Fruit fly (Drosophila melanogaster): ENCODE measurements around the gene eIF4EHP.

The eIF4EHP gene

DNA sequence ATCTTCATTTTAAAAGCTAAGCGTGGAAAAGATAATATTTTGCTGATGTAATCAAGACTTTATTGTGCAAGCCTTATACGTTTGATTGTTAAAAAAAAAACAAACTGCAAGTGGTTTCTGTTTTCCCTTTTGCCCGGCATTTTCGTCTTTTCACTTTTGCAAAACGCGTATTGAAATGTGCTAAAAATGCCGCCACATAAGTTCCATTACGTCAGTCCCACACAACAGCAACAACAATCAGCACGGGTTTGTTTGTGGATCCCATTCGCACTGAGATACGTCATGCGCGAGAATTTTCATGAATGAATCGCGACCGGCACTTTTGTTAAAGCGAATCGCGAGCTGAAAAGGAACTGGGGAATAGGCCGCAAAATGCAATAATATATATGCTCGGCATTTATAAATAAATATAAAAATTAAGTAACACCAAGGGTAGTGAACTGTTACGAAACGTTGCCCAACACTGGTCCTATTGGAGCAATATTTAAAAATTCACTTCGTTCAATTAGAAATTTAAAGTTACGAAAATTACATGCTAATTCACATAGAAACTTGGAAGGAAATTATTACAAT, 2.6 kb downstream of the eIF4EHP start (continued):
- TF ChIP-seq CG8478 (optimal IDR thresholded peaks at IDR 0.05) (no peak), CrebB (tag; optimal IDR thresholded peaks at IDR 0.05) (no peak), B-H1 (GFP tag; IDR thresholded peaks at IDR 0.05) (no peak), sd (tag; optimal IDR thresholded peaks at IDR 0.05) (peak; percentile 12), CG33213 (GFP tag; optimal IDR thresholded peaks at IDR 0.05) (peak; percentile 61), CG31388 (GFP tag; optimal IDR thresholded peaks at IDR 0.05) (no peak), cato (GFP tag; optimal IDR thresholded peaks at IDR 0.05; ENCODE audit: borderline replicate concordance) (no peak), sens-2 (GFP tag; IDR thresholded peaks at IDR 0.05) (no peak), ham (GFP tag; IDR thresholded peaks at IDR 0.05) (no peak), CG15479 (GFP tag; optimal IDR thresholded peaks at IDR 0.05) (no peak), Gug (GFP tag; IDR thresholded peaks at IDR 0.05) (no peak), Ada2b (GFP tag; IDR thresholded peaks at IDR 0.05) (no peak), Spps (tag; optimal IDR thresholded peaks at IDR 0.05) (no peak), CG8765 (GFP tag; IDR thresholded peaks at IDR 0.05) (no peak), cwo (GFP tag; optimal IDR thresholded peaks at IDR 0.05) (peak; percentile 63), CG32772 (GFP tag; IDR thresholded peaks at IDR 0.05) (no peak), gsb-n (tag; optimal IDR thresholded peaks at IDR 0.05) (peak; percentile 3), CG6654 (GFP tag; optimal IDR thresholded peaks at IDR 0.05) (no peak), Eip74EF (GFP tag; optimal IDR thresholded peaks at IDR 0.05) (no peak), en (GFP tag; optimal IDR thresholded peaks at IDR 0.05) (no peak), CG7786 (GFP tag; optimal IDR thresholded peaks at IDR 0.05) (no peak), TFAM (GFP tag; optimal IDR thresholded peaks at IDR 0.05) (no peak), zf30C (GFP tag; optimal IDR thresholded peaks at IDR 0.05) (no peak), CG5180 (GFP tag; optimal IDR thresholded peaks at IDR 0.05) (peak; percentile 16), Fer2 (tag; optimal IDR thresholded peaks at IDR 0.05) (peak; percentile 19), pita (GFP tag; optimal IDR thresholded peaks at IDR 0.05) (peak; percentile 24), CG14050 (GFP tag; IDR thresholded peaks at IDR 0.05) (no peak), Meics (GFP tag; optimal IDR thresholded peaks at IDR 0.05) (peak; percentile 28), CG7357 (GFP tag; IDR thresholded peaks at IDR 0.05) (no peak), stwl (tag; optimal IDR thresholded peaks at IDR 0.05) (peak; percentile 62), Atf-2 (GFP tag; optimal IDR thresholded peaks at IDR 0.05) (no peak), tap (tag; optimal IDR thresholded peaks at IDR 0.05) (peak; percentile 47), CG1529 (GFP tag; optimal IDR thresholded peaks at IDR 0.05) (peak; percentile 17), B-H2 (GFP tag; optimal IDR thresholded peaks at IDR 0.05) (peak; percentile 36), insv (GFP tag; optimal IDR thresholded peaks at IDR 0.05) (no peak), Dip2 (GFP tag; IDR thresholded peaks at IDR 0.05) (no peak), lmd (GFP tag; IDR thresholded peaks at IDR 0.05) (no peak), HLHmδ (GFP tag; optimal IDR thresholded peaks at IDR 0.05) (no peak), tup (GFP tag; optimal IDR thresholded peaks at IDR 0.05) (no peak), dm (GFP tag; optimal IDR thresholded peaks at IDR 0.05) (no peak), MBD-R2 (GFP tag; IDR thresholded peaks at IDR 0.05) (no peak), gem (tag; optimal IDR thresholded peaks at IDR 0.05) (peak; percentile 51), CG8359 (GFP tag; optimal IDR thresholded peaks at IDR 0.05; ENCODE audit: borderline replicate concordance) (no peak), CG12071 (GFP tag; optimal IDR thresholded peaks at IDR 0.05) (peak; percentile 30), gro (GFP tag; optimal IDR thresholded peaks at IDR 0.05) (peak; percentile 69), CG14860 (GFP tag; IDR thresholded peaks at IDR 0.05; ENCODE audit: partially characterized antibody) (no peak), stc (GFP tag; IDR thresholded peaks at IDR 0.05) (no peak), CG15514 (GFP tag; optimal IDR thresholded peaks at IDR 0.05) (peak; percentile 57), Bteb2 (GFP tag; optimal IDR thresholded peaks at IDR 0.05) (peak; percentile 45), hbn (GFP tag; IDR thresholded peaks at IDR 0.05; ENCODE audit: partially characterized antibody) (no peak), CG6813 (GFP tag; optimal IDR thresholded peaks at IDR 0.05) (peak; percentile 25)
